Worm (Caenorhabditis elegans) whole organism, L1 larva: Measurements from ENCODE around the gene srw-13.
A peak's percentile ranks its signal among the peaks of the same experiment; 100 is the strongest.

ENCODE experiments used
- C04F5.9 ChIP-seq: sonication (generic microtip); optimal IDR thresholded peaks from 2 replicates; lab custom pipeline; 2016; ENCODE audit warnings: missing genetic modification characterization, missing compliant biosample characterization
- C16A3.4 ChIP-seq: fragments of 150-350 bp; optimal IDR thresholded peaks from 2 replicates; lab custom pipeline; 2014; ENCODE audit warnings: missing biosample characterization, missing genetic modification characterization
- C34B4.2 ChIP-seq: sonication (generic microtip); optimal IDR thresholded peaks from 2 replicates; lab custom pipeline; 2017; ENCODE audit warnings: mild to moderate bottlenecking, missing genetic modification characterization, missing compliant biosample characterization
- aha-1 ChIP-seq: fragments of 150-350 bp; optimal IDR thresholded peaks from 2 replicates; lab custom pipeline; 2014; ENCODE audit warnings: missing biosample characterization, missing genetic modification characterization
- aly-2 ChIP-seq: fragments of 150-350 bp; optimal IDR thresholded peaks from 2 replicates; lab custom pipeline; 2014; ENCODE audit warnings: missing biosample characterization, missing genetic modification characterization
- ama-1 ChIP-seq: fragments of 150-350 bp; optimal IDR thresholded peaks from 2 replicates; lab custom pipeline; 2014
- blmp-1 ChIP-seq: fragments of 150-350 bp; optimal IDR thresholded peaks from 2 replicates; lab custom pipeline; 2014; ENCODE audit warnings: missing biosample characterization, missing genetic modification characterization
- ceh-63 ChIP-seq: fragments of 200-800 bp; sonication (Bioruptor generic); optimal IDR thresholded peaks from 2 replicates; lab custom pipeline; 2018; ENCODE audit warnings: mild to moderate bottlenecking, missing genetic modification characterization, missing compliant biosample characterization
- ceh-88 ChIP-seq: fragments of 200-800 bp; sonication (Bioruptor generic); IDR thresholded peaks from 2 replicates; pipeline ENCODE4 v1.3.6; 2022; ENCODE audit warnings: missing genetic modification characterization, missing compliant biosample characterization
- ceh-90 ChIP-seq: sonication (generic microtip); optimal IDR thresholded peaks from 2 replicates; lab custom pipeline; 2016; ENCODE audit warnings: missing genetic modification characterization, missing compliant biosample characterization
- ces-1 ChIP-seq: fragments of 150-350 bp; optimal IDR thresholded peaks from 2 replicates; lab custom pipeline; 2014; ENCODE audit warnings: missing biosample characterization, missing genetic modification reagents, missing genetic modification characterization
- dpl-1 ChIP-seq, 3 experiments: fragments of 150-350 bp in 2 of 3; sonication (generic microtip) in 1 of 3; optimal IDR thresholded peaks; 2 replicates each; lab custom pipeline; 2014 to 2017; ENCODE audit warnings: missing biosample characterization in 3 of 3, missing genetic modification characterization in 3 of 3, missing genetic modification reagents in 3 of 3
- dsc-1 ChIP-seq: sonication (generic microtip); optimal IDR thresholded peaks from 2 replicates; lab custom pipeline; 2016; ENCODE audit warnings: mild to moderate bottlenecking, missing genetic modification characterization, missing compliant biosample characterization
- efl-1 ChIP-seq, 4 experiments: fragments of 150-350 bp; optimal IDR thresholded peaks in 3 of 4; peaks in 1 of 4; 1 replicate in 1 of 4; 2 replicates in 3 of 4; lab custom pipeline; 2014; ENCODE audit warnings: missing biosample characterization in 2 of 4, missing genetic modification characterization in 2 of 4, missing genetic modification reagents in 2 of 4
- efl-3 ChIP-seq: fragments of 200-800 bp; sonication (Bioruptor generic); optimal IDR thresholded peaks from 2 replicates; lab custom pipeline; 2018; ENCODE audit warnings: mild to moderate bottlenecking, missing genetic modification characterization, missing compliant biosample characterization
- fkh-10 ChIP-seq: sonication (generic microtip); optimal IDR thresholded peaks from 2 replicates; lab custom pipeline; 2017; ENCODE audit warnings: missing biosample characterization, missing genetic modification reagents, missing genetic modification characterization
- grh-1 ChIP-seq: fragments of 200-800 bp; sonication (Bioruptor generic); IDR thresholded peaks from 2 replicates; pipeline ENCODE4 v1.3.6; 2022; ENCODE audit warnings: missing genetic modification reagents, missing genetic modification characterization, missing compliant biosample characterization
- hlh-4 ChIP-seq: sonication (generic microtip); optimal IDR thresholded peaks from 2 replicates; lab custom pipeline; 2016; ENCODE audit warnings: mild to moderate bottlenecking, missing genetic modification characterization, missing compliant biosample characterization
- irx-1 ChIP-seq: sonication (generic microtip); optimal IDR thresholded peaks from 2 replicates; lab custom pipeline; 2016; ENCODE audit warnings: missing genetic modification characterization, missing compliant biosample characterization
- lin-13 ChIP-seq: fragments of 150-350 bp; optimal IDR thresholded peaks from 2 replicates; lab custom pipeline; 2014; ENCODE audit warnings: missing biosample characterization, missing genetic modification reagents, missing genetic modification characterization
- lin-14 ChIP-seq: fragments of 200-800 bp; sonication (Bioruptor generic); optimal IDR thresholded peaks from 2 replicates; lab custom pipeline; 2018; ENCODE audit warnings: mild to moderate bottlenecking, missing genetic modification characterization, moderate library complexity, missing compliant biosample characterization
- lin-15B ChIP-seq: fragments of 150-350 bp; sonication (generic microtip); optimal IDR thresholded peaks from 3 replicates; lab custom pipeline; 2014; ENCODE audit warnings: missing biosample characterization, missing genetic modification characterization
- lin-35 ChIP-seq, 2 experiments: fragments of 150-350 bp; optimal IDR thresholded peaks; 2 replicates each; lab custom pipeline; 2014; ENCODE audit warnings: missing biosample characterization in 2 of 2, missing genetic modification characterization in 2 of 2, missing genetic modification reagents in 2 of 2
- lsy-2 ChIP-seq, 2 experiments: fragments of 150-350 bp; optimal IDR thresholded peaks; 2 replicates each; lab custom pipeline; 2014; ENCODE audit warnings: missing biosample characterization in 2 of 2, missing genetic modification characterization in 2 of 2
- mef-2 ChIP-seq: fragments of 150-350 bp; optimal IDR thresholded peaks from 2 replicates; lab custom pipeline; 2014; ENCODE audit warnings: missing biosample characterization, missing genetic modification characterization
- mep-1 ChIP-seq: fragments of 150-350 bp; optimal IDR thresholded peaks from 2 replicates; lab custom pipeline; 2014; ENCODE audit warnings: missing biosample characterization, missing genetic modification characterization
- nhr-11 ChIP-seq: fragments of 150-350 bp; optimal IDR thresholded peaks from 2 replicates; lab custom pipeline; 2014; ENCODE audit warnings: missing biosample characterization, missing genetic modification characterization
- nhr-47 ChIP-seq: sonication (generic microtip); optimal IDR thresholded peaks from 2 replicates; lab custom pipeline; 2016; ENCODE audit warnings: mild to moderate bottlenecking, missing genetic modification characterization, moderate library complexity, missing compliant biosample characterization
- nhr-76 ChIP-seq: sonication (generic microtip); optimal IDR thresholded peaks from 2 replicates; lab custom pipeline; 2017; ENCODE audit warnings: missing biosample characterization, missing genetic modification characterization
- nhr-84 ChIP-seq: sonication (generic microtip); optimal IDR thresholded peaks from 2 replicates; lab custom pipeline; 2017; ENCODE audit warnings: missing biosample characterization, missing genetic modification characterization
- nhr-85 ChIP-seq: sonication (generic microtip); peaks from one replicate; lab custom pipeline; 2016; ENCODE audit warnings: missing genetic modification characterization, inconsistent platforms, missing compliant biosample characterization
- pax-3 ChIP-seq: fragments of 200-800 bp; sonication (Bioruptor generic); optimal IDR thresholded peaks from 2 replicates; lab custom pipeline; 2018; ENCODE audit warnings: mild to moderate bottlenecking, missing genetic modification characterization, moderate library complexity, missing compliant biosample characterization
- rnt-1 ChIP-seq: sonication (generic microtip); optimal IDR thresholded peaks from 2 replicates; lab custom pipeline; 2016; ENCODE audit warnings: mild to moderate bottlenecking, missing genetic modification characterization, moderate library complexity, missing compliant biosample characterization
- sox-4 ChIP-seq: sonication (generic microtip); optimal IDR thresholded peaks from 2 replicates; lab custom pipeline; 2016; ENCODE audit warnings: missing genetic modification characterization, missing compliant biosample characterization
- sptf-1 ChIP-seq: fragments of 150-350 bp; optimal IDR thresholded peaks from 2 replicates; lab custom pipeline; 2014; ENCODE audit warnings: missing biosample characterization, missing genetic modification characterization
- tbx-2 ChIP-seq: sonication (generic microtip); optimal IDR thresholded peaks from 2 replicates; lab custom pipeline; 2016; ENCODE audit warnings: missing genetic modification characterization, missing compliant biosample characterization
- unc-86 ChIP-seq: sonication (generic microtip); optimal IDR thresholded peaks from 2 replicates; lab custom pipeline; 2016; ENCODE audit warnings: missing genetic modification characterization, missing compliant biosample characterization
- zip-4 ChIP-seq: fragments of 200-800 bp; sonication (Bioruptor generic); optimal IDR thresholded peaks from 2 replicates; lab custom pipeline; 2018; ENCODE audit warnings: mild to moderate bottlenecking, missing genetic modification characterization, moderate library complexity, missing compliant biosample characterization
- ztf-11 ChIP-seq, 2 experiments: sonication (generic microtip); optimal IDR thresholded peaks; 2 replicates each; lab custom pipeline; 2016 to 2017; ENCODE audit warnings: missing genetic modification characterization in 2 of 2, missing biosample characterization in 1 of 2, missing compliant biosample characterization in 1 of 2
- ztf-4 ChIP-seq: fragments of 150-350 bp; optimal IDR thresholded peaks from 2 replicates; lab custom pipeline; 2014; ENCODE audit warnings: missing biosample characterization, missing genetic modification characterization

srw-13 gene

ce11 chrV:15232200-15232599, at the start of gene srw-13:
Gene srw-13, plus strand, starts transcription at chrV:15232500.
- TF ChIP-seq dpl-1 (GFP tag; optimal IDR thresholded peaks at IDR 0.05; lab: Kevin White, UChicago): no peak
- no peak for TF ChIP-seq aha-1 (tag; lab: Kevin White, UChicago)
- TF ChIP-seq C16A3.4 (tag; lab: Kevin White, UChicago): no peak
- no peak for TF ChIP-seq rnt-1
- no peak for TF ChIP-seq aly-2
- TF ChIP-seq hlh-4: no peak
- TF ChIP-seq nhr-11 (tag; lab: Kevin White, UChicago): no peak
- no peak for TF ChIP-seq blmp-1 (tag; lab: Kevin White, UChicago)
- TF ChIP-seq nhr-85 (tag; lab: Kevin White, UChicago): no peak
- no peak for TF ChIP-seq lin-13 (GFP tag; lab: Kevin White, UChicago)
- TF ChIP-seq C34B4.2 (tag; lab: Kevin White, UChicago): no peak
- no peak for TF ChIP-seq nhr-84
- no peak for TF ChIP-seq dsc-1 (tag; lab: Kevin White, UChicago)
- no peak for TF ChIP-seq sptf-1 (tag; lab: Kevin White, UChicago)
- TF ChIP-seq, all 84 proteins: peak for 0

ce11 chrV:15184097-15185040, 47.9 kb upstream of the srw-13 start, which contains the start of gene Y75B12B.1:
Gene Y75B12B.1, plus strand, starts transcription at chrV:15184699.
- TF ChIP-seq ceh-90 (tag; lab: Kevin White, UChicago) (no peak), efl-1 (optimal IDR thresholded peaks at IDR 0.05; lab: Kevin White, UChicago) (no peak), efl-1 (GFP tag; optimal IDR thresholded peaks at IDR 0.05 in 1 of 2; lab: Kevin White, UChicago) (peak in 1 of 2 experiments; percentile 90)

- TF ChIP-seq efl-3 (GFP tag; lab: Kevin White, UChicago) (no peak), grh-1 (0 out of 2 replicates have a peak, but pooled peaks have one; percentile 15), ama-1 (lab: Kevin White, UChicago) (peak; percentile 93), ces-1 (GFP tag; lab: Kevin White, UChicago) (no peak), lin-15B (tag; lab: Kevin White, UChicago) (no peak), ztf-11 (tag; optimal IDR thresholded peaks at IDR 0.05; lab: Kevin White, UChicago) (no peak), efl-1 (optimal IDR thresholded peaks at IDR 0.05; lab: Kevin White, UChicago) (no peak), efl-1 (GFP tag; optimal IDR thresholded peaks at IDR 0.05 in 1 of 2; lab: Kevin White, UChicago) (peak in 1 of 2 experiments; percentile 58), tbx-2 (no peak), nhr-84 (no peak), pax-3 (tag; lab: Kevin White, UChicago) (peak; percentile 26), lsy-2 (tag; optimal IDR thresholded peaks at IDR 0.05; lab: Kevin White, UChicago) (no peak), mef-2 (tag; lab: Kevin White, UChicago) (no peak), aly-2 (peak; percentile 48), nhr-85 (tag; lab: Kevin White, UChicago) (peak; percentile 51)
- TF ChIP-seq, all 84 proteins: peak for 6
Observed at ce11 chrV:15186259-15186927, 45.9 kb upstream of the srw-13 start, which contains the start of gene Y75B12B.3. Gene Y75B12B.3, minus strand, starts transcription at chrV:15186279.

ce11 chrV:15187083-15188057, 44.9 kb upstream of the srw-13 start, which contains the start of the genes cyn-7 and bath-36:
Gene cyn-7, minus strand, starts transcription at chrV:15187378.
Gene bath-36, plus strand, starts transcription at chrV:15187888.
- peak; percentile 93 for TF ChIP-seq nhr-85 (tag; lab: Kevin White, UChicago)
- peak; percentile 30 for TF ChIP-seq ztf-4 (tag; lab: Kevin White, UChicago)
- peak; percentile 42 for TF ChIP-seq zip-4
- peak; percentile 69 for TF ChIP-seq irx-1
- no peak for TF ChIP-seq ceh-63 (GFP tag; lab: Kevin White, UChicago)
- TF ChIP-seq lin-35 (GFP tag; optimal IDR thresholded peaks at IDR 0.05; lab: Kevin White, UChicago): peak; percentile 83 to 84
- peak; percentile 21 for TF ChIP-seq C04F5.9 (tag; lab: Kevin White, UChicago)
- TF ChIP-seq mef-2 (tag; lab: Kevin White, UChicago): peak; percentile 1
- TF ChIP-seq nhr-76 (tag; lab: Kevin White, UChicago): no peak
- no peak for TF ChIP-seq efl-3 (GFP tag; lab: Kevin White, UChicago)
- TF ChIP-seq mep-1 (tag; lab: Kevin White, UChicago): peak; percentile 85
- TF ChIP-seq tbx-2: peak; percentile 83
- peak; percentile 93 for TF ChIP-seq lin-14 (GFP tag; lab: Kevin White, UChicago)
- peak; percentile 69 for TF ChIP-seq grh-1
- peak; percentile 90 for TF ChIP-seq nhr-47 (tag; lab: Kevin White, UChicago)
- peak; percentile 30 for TF ChIP-seq sox-4 (tag; lab: Kevin White, UChicago)
- TF ChIP-seq aly-2: no peak
- TF ChIP-seq unc-86 (tag; lab: Kevin White, UChicago): peak; percentile 63
- peak; percentile 20; the same call in 1 of the 2 replicates for TF ChIP-seq ceh-88
- peak; percentile 70 for TF ChIP-seq rnt-1
- no peak for TF ChIP-seq fkh-10 (GFP tag; lab: Kevin White, UChicago)
